Worm (Caenorhabditis elegans): ENCODE measurements around the gene sma-4.

The sma-4 gene

DNA sequence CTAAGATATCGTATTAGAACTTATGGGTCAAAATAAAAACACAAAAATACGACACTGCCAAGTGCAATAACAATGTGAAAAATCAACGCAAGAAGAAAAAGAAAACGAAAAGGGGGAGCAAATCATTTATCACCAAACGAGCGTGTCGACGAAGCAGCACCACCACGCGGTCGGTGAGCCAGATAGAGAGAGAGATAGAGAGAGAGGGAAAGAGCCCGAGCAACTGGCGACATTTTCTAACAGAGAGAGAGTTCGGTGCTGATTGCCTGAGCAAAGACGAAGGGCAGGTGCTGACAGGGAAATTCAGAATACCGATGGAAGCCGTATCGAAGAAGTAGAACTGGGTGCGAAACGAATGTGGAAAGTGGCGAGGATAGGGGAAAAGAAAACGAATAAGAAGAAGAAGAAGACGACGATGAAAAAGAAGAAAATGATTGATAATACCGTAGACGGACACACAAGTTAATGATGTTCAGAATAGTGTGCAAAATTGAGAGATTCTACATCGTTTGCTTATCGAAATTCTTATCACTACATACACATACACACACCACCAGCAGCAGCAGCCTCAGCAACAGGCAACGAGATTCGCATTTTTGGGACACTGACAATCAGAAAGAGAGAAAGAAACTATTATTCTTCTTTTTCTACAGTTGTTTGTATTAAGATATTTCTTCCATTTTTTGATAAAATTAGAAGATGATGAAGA is 19.3 kb downstream of the sma-4 start:
- TF ChIP-seq set-16 (GFP tag; IDR thresholded peaks at IDR 0.05) = peak; percentile 50
- TF ChIP-seq tra-1 (GFP tag; IDR thresholded peaks at IDR 0.05) = peak; percentile 41; the same call in 1 of the 2 replicates
- peak; percentile 82 for TF ChIP-seq hlh-11 (tag; optimal IDR thresholded peaks at IDR 0.05)
- no peak for TF ChIP-seq aly-2 (tag; optimal IDR thresholded peaks at IDR 0.05)
- TF ChIP-seq dmd-6 (GFP tag; IDR thresholded peaks at IDR 0.05) = peak; percentile 71
- no peak for TF ChIP-seq saeg-2 (GFP tag; IDR thresholded peaks at IDR 0.05)
- TF ChIP-seq Y5F2A.4 (GFP tag; optimal IDR thresholded peaks at IDR 0.05) = no peak
- peak; percentile 66 for TF ChIP-seq mes-2 (tag; optimal IDR thresholded peaks at IDR 0.05; ENCODE audit: poor library complexity, severe bottlenecking)
- TF ChIP-seq snpc-1.2 (GFP tag; IDR thresholded peaks at IDR 0.05) = no peak
- peak; percentile 8 for TF ChIP-seq dpl-1 (GFP tag; optimal IDR thresholded peaks at IDR 0.05)
- TF ChIP-seq unc-62 (GFP tag; optimal IDR thresholded peaks at IDR 0.05 in 1 of 2) = peak in 1 of 2 experiments; percentile 88
- TF ChIP-seq unc-62 (tag; optimal IDR thresholded peaks at IDR 0.05) = no peak
- peak; percentile 92 for TF ChIP-seq nhr-28 (tag; optimal IDR thresholded peaks at IDR 0.05)
- TF ChIP-seq ceh-62 (tag; optimal IDR thresholded peaks at IDR 0.05) = no peak
- TF ChIP-seq lin-1 (GFP tag; IDR thresholded peaks at IDR 0.05) = 0 out of 2 replicates have a peak, but pooled peaks have one; percentile 44
- peak; percentile 7 for TF ChIP-seq hlh-30 (tag; optimal IDR thresholded peaks at IDR 0.05; ENCODE audit: insufficient read depth)
- TF ChIP-seq ceh-20 (GFP tag; IDR thresholded peaks at IDR 0.05) = peak; percentile 13; the same call in 1 of the 2 replicates
- TF ChIP-seq mxl-3 (GFP tag; optimal IDR thresholded peaks at IDR 0.05) = peak; percentile 63
- no peak for TF ChIP-seq rbr-2 (tag; optimal IDR thresholded peaks at IDR 0.05)
- no peak for TF ChIP-seq nhr-102 (tag; optimal IDR thresholded peaks at IDR 0.05)
- TF ChIP-seq mdl-1 (tag; optimal IDR thresholded peaks at IDR 0.05) = peak in 1 of 2 experiments; percentile 31
- no peak for TF ChIP-seq nhr-111 (GFP tag; optimal IDR thresholded peaks at IDR 0.05)
- TF ChIP-seq aha-1 (tag) = peak; percentile 68
- TF ChIP-seq nhr-11 (tag; optimal IDR thresholded peaks at IDR 0.05) = peak; percentile 25
- TF ChIP-seq nhr-6 (tag; optimal IDR thresholded peaks at IDR 0.05) = no peak
- peak; percentile 16 for TF ChIP-seq nhr-77 (tag; optimal IDR thresholded peaks at IDR 0.05)
- peak; percentile 27 for TF ChIP-seq mep-1 (tag; optimal IDR thresholded peaks at IDR 0.05)
- peak; percentile 84 for TF ChIP-seq dve-1 (tag; optimal IDR thresholded peaks at IDR 0.05; ENCODE audit: insufficient read depth)
- no peak for TF ChIP-seq arid-1 (GFP tag; conservative IDR thresholded peaks at IDR 0.05)
- peak; percentile 16 for TF ChIP-seq ztf-7 (tag; optimal IDR thresholded peaks at IDR 0.05)
- peak; percentile 91 for TF ChIP-seq pqm-1 (tag; optimal IDR thresholded peaks at IDR 0.05)
- peak in 1 of 2 experiments; percentile 1 for TF ChIP-seq daf-16 (GFP tag; optimal IDR thresholded peaks at IDR 0.05)
- peak; percentile 69 for TF ChIP-seq daf-16 (tag; optimal IDR thresholded peaks at IDR 0.05)
- no peak for TF ChIP-seq D1046.2 (GFP tag; IDR thresholded peaks at IDR 0.05)
- no peak for TF ChIP-seq pha-4 (GFP tag; IDR thresholded peaks at IDR 0.05)
- TF ChIP-seq pha-4 (tag; optimal IDR thresholded peaks at IDR 0.05) = no peak
- peak in 1 of 2 experiments; percentile 23 for TF ChIP-seq lsy-2 (tag; optimal IDR thresholded peaks at IDR 0.05)

DNA sequence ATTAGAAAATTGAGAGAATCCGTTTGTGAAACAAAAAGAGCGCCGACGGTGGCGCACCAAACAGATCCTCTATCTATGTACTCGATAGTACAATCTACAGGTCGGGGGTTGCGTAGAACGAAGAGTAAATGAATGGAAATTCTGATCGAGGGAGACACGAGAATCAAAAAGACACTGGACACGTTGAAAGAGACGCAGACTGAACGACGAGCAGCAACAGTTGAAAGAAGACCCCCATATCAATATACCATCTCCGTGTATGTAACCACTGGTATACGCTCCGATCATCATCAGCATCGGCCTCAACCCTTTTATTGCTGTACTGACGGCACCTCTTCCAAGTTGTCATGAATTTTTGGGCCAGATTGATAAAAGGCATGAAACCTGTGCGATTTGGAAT is 20.2 kb downstream of the sma-4 start:
- TF ChIP-seq Y5F2A.4 (GFP tag; optimal IDR thresholded peaks at IDR 0.05) (no peak), madf-5 (GFP tag; IDR thresholded peaks at IDR 0.05) (no peak), mes-2 (tag; optimal IDR thresholded peaks at IDR 0.05; ENCODE audit: poor library complexity, severe bottlenecking) (no peak), daf-16 (GFP tag; optimal IDR thresholded peaks at IDR 0.05) (no peak), daf-16 (tag; optimal IDR thresholded peaks at IDR 0.05) (peak; percentile 30), F10B5.3 (tag; optimal IDR thresholded peaks at IDR 0.05) (no peak), ctbp-1 (GFP tag; IDR thresholded peaks at IDR 0.05) (no peak), ztf-7 (tag; optimal IDR thresholded peaks at IDR 0.05) (no peak), unc-62 (GFP tag; optimal IDR thresholded peaks at IDR 0.05 in 1 of 2) (peak in 1 of 2 experiments; percentile 86), unc-62 (tag; optimal IDR thresholded peaks at IDR 0.05) (no peak), duxl-1 (tag; optimal IDR thresholded peaks at IDR 0.05; ENCODE audit: poor library complexity) (no peak), mdl-1 (tag; optimal IDR thresholded peaks at IDR 0.05) (peak in 1 of 2 experiments; percentile 2), ceh-44 (GFP tag; IDR thresholded peaks at IDR 0.05) (no peak), cey-2 (tag; optimal IDR thresholded peaks at IDR 0.05; ENCODE audit: borderline replicate concordance, insufficient read depth) (no peak), spr-1 (tag; optimal IDR thresholded peaks at IDR 0.05) (no peak), F44E2.7 (GFP tag; IDR thresholded peaks at IDR 0.05) (no peak), nhr-102 (tag; optimal IDR thresholded peaks at IDR 0.05) (no peak), ama-1 (optimal IDR thresholded peaks at IDR 0.05) (no peak)
